Fruit fly (Drosophila melanogaster): ENCODE results near the gene Mnt.
A peak's percentile ranks its signal among the peaks of the same experiment; 100 is the strongest.

Gene Mnt

DNA sequence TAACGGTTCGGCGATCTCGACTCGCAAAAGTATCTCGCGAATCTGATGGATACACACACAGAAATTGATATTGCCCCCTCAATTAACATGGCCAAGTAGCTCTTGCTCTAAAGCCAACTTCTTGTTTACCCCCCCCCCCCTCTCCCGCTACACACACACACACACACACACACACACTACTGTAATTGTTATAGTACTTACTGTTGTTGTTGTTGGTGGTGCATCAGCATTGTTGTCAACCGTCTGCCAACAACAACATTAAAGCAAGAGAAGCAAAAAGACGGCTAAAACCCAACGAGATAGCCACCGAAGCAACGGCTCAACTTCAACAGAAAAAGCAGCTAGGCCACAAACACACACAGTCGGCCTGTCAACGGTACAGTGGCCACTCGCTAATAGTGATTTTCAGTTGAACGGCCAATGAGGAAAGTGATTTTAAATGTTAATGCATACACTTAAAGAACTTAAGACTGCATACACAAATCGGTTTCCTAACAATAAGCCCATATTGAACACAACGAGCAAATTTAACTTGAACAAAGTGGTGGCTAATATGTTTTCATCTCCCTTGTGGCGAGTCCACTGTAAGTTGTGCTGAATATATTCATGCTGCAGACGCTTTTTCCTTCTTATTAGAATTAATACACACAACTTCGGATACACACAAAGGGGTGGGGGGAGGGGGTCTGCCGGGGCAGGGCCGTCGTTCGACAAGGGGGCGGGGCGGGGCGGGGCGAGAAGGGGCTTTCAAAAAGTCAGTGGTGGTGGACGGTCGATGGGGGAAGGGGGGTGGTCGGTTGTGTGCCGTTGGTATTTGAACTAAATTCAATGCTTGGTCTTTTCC is 78.9 kb downstream of the Mnt start:
- TF ChIP-seq CG17801 (GFP tag; optimal IDR thresholded peaks at IDR 0.05; ENCODE audit: partially characterized antibody), result peak; percentile 38
